Worm (Caenorhabditis elegans): ENCODE measurements around the gene ceh-82.
A peak's percentile ranks its signal among the peaks of the same experiment; 100 is the strongest.

Gene ceh-82

DNA sequence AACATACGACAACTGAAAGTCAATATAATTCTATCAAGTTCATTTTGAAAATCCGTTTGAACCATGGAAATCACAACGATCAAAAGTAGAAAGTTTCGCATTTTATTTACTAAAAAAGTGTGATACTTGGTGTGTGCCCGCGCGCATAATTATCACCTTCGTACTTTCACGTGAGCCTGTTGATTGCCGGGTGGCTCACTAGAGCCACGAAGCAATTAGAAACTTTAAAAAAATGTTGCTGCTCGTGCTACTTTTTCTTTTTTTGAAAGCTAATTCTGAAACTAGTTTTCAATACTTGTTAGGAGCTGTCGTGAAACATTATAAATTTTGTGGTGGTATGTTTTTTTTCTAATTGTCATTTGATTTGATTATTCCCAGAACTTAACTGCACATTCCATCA lies 6.8 kb downstream of the ceh-82 start, which contains the start of the genes irld-9 and irld-33:
irld-9 (minus strand) TSS at position 101 of the 400 bp plus-strand sequence.
irld-33 (plus strand) TSS at position 209 of the 400 bp plus-strand sequence.
- TF ChIP-seq mab-9 (GFP tag; IDR thresholded peaks at IDR 0.05) (no peak), hpl-2 (GFP tag; optimal IDR thresholded peaks at IDR 0.05) (no peak), mep-1 (tag; optimal IDR thresholded peaks at IDR 0.05) (no peak), ztf-4 (tag; optimal IDR thresholded peaks at IDR 0.05) (no peak), zip-4 (GFP tag; optimal IDR thresholded peaks at IDR 0.05) (no peak), mdl-1 (tag; optimal IDR thresholded peaks at IDR 0.05) (no peak), unc-130 (tag; optimal IDR thresholded peaks at IDR 0.05) (no peak), aly-2 (tag; optimal IDR thresholded peaks at IDR 0.05) (no peak), dpl-1 (GFP tag; optimal IDR thresholded peaks at IDR 0.05) (no peak), nhr-237 (tag; optimal IDR thresholded peaks at IDR 0.05) (no peak), nhr-71 (tag; optimal IDR thresholded peaks at IDR 0.05) (no peak), aha-1 (tag; optimal IDR thresholded peaks at IDR 0.05) (no peak), sptf-1 (tag; optimal IDR thresholded peaks at IDR 0.05) (no peak), swsn-7 (tag; optimal IDR thresholded peaks at IDR 0.05) (no peak)

DNA sequence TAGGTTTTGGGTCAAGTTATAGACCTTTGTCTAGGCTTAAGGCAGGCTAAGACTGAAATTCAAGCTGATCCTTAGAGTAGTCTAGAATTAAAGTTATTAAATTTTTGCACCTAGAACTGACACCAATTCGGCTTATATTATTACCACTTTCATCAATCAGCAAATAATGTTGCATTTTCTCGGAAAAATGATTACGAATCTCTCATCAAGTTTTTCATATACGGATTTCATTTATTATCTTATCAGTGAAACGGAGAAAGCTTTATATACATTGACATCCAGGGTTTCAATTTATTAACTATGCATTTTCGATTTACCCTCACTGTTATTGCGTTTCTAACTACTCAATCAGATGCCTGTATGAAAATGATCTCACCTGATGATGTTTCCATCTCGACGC lies 9.2 kb downstream of the ceh-82 start, which contains the start of gene K07G6.1:
K07G6.1 (plus strand) TSS at position 301 of the 400 bp plus-strand sequence.
- TF ChIP-seq nhr-77 (tag; optimal IDR thresholded peaks at IDR 0.05) (no peak), efl-1 (optimal IDR thresholded peaks at IDR 0.05) (no peak), efl-1 (GFP tag; optimal IDR thresholded peaks at IDR 0.05 in 1 of 2) (peak in 1 of 2 experiments; percentile 26), sptf-1 (tag; optimal IDR thresholded peaks at IDR 0.05) (no peak), unc-86 (tag; optimal IDR thresholded peaks at IDR 0.05) (no peak), swsn-7 (tag; optimal IDR thresholded peaks at IDR 0.05) (no peak), ama-1 (optimal IDR thresholded peaks at IDR 0.05) (no peak), C16A3.4 (tag; optimal IDR thresholded peaks at IDR 0.05) (no peak)

DNA sequence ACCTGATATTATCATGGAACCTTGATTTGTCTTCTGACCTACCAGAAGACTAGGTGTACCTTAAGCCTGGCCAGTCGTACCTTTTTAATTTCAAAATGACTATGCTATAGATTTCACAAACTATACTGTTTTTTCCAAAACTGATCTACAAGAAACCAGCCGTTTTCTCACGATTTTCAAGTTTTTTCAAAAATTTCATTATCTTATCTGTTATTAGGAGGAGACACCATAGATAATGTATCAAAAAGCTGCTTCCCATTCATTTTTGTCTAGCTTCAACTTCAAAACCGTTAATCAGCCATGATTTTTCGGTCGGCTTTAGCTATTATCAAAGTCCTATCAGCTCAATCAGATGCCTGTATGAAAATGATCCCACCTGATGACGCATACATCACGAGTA lies 10.5 kb downstream of the ceh-82 start, which contains the start of gene F36H5.12:
F36H5.12 (plus strand) TSS at position 301 of the 400 bp plus-strand sequence.
- TF ChIP-seq lir-3 (tag; optimal IDR thresholded peaks at IDR 0.05; ENCODE audit: poor library complexity) (no peak), irx-1 (tag; optimal IDR thresholded peaks at IDR 0.05) (no peak), tlp-1 (tag; optimal IDR thresholded peaks at IDR 0.05) (no peak), unc-30 (tag; optimal IDR thresholded peaks at IDR 0.05) (no peak), dsc-1 (tag; optimal IDR thresholded peaks at IDR 0.05) (no peak), hpl-2 (GFP tag; optimal IDR thresholded peaks at IDR 0.05) (no peak), ceh-82 (tag; optimal IDR thresholded peaks at IDR 0.05) (no peak), nhr-84 (tag; optimal IDR thresholded peaks at IDR 0.05) (no peak), fkh-10 (GFP tag; optimal IDR thresholded peaks at IDR 0.05) (no peak), swsn-7 (tag; optimal IDR thresholded peaks at IDR 0.05) (no peak), rnt-1 (tag; optimal IDR thresholded peaks at IDR 0.05) (no peak), nhr-77 (tag; optimal IDR thresholded peaks at IDR 0.05) (no peak), skn-1 (tag; optimal IDR thresholded peaks at IDR 0.05) (no peak), Y116A8C.19 (tag; optimal IDR thresholded peaks at IDR 0.05; ENCODE audit: borderline replicate concordance) (no peak), unc-130 (tag; optimal IDR thresholded peaks at IDR 0.05) (no peak), blmp-1 (tag; optimal IDR thresholded peaks at IDR 0.05) (no peak), unc-62 (GFP tag; optimal IDR thresholded peaks at IDR 0.05) (no peak)

DNA sequence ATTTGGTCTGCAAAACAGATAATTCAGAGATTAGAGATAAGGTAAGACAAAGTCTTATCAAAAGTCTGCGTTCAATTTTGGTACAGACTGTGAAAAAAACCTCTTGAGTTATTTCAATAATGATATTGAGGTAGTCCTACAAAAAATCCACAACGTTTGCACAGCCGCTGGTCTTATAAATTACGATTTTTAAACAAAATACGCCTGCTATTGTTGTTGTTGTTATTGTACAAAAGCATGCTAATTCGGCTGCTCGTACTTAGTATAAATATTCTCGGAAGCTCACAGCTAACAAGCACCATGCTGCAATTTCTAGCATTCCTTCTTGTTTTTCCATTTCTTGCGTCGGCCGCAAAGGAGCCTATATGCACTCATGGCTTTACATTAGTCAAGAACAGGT lies 12.2 kb downstream of the ceh-82 start, which contains the start of gene clec-19:
clec-19 (plus strand) TSS at position 301 of the 400 bp plus-strand sequence.
- TF ChIP-seq nhr-77 (tag; optimal IDR thresholded peaks at IDR 0.05) (no peak), lsy-2 (tag; optimal IDR thresholded peaks at IDR 0.05) (no peak), nhr-85 (tag) (no peak), ztf-4 (tag; optimal IDR thresholded peaks at IDR 0.05) (no peak), blmp-1 (tag; optimal IDR thresholded peaks at IDR 0.05) (no peak), ets-5 (GFP tag; IDR thresholded peaks at IDR 0.05) (no peak), C04F5.9 (tag; optimal IDR thresholded peaks at IDR 0.05) (no peak), lin-15B (tag; optimal IDR thresholded peaks at IDR 0.05) (no peak)

All from whole organism, L1 larva.